Worm (Caenorhabditis elegans) whole organism, L4 larva: ENCODE data around the gene F32D8.13.

Source experiments
- F26F4.8 ChIP-seq: fragments of 200-800 bp; sonication (Bioruptor generic); conservative IDR thresholded peaks from 2 replicates; pipeline ENCODE4 v1.3.6; 2022; ENCODE audit warnings: missing genetic modification characterization, missing compliant biosample characterization
- F37D6.2 ChIP-seq: sonication (generic microtip); optimal IDR thresholded peaks from 2 replicates; lab custom pipeline; 2016; ENCODE audit warnings: mild to moderate bottlenecking, missing genetic modification characterization, missing compliant biosample characterization
- F49E8.2 ChIP-seq: sonication (generic microtip); optimal IDR thresholded peaks from 2 replicates; lab custom pipeline; 2016; ENCODE audit warnings: missing compliant biosample characterization, mild to moderate bottlenecking, missing genetic modification characterization, borderline replicate concordance
- Y5F2A.4 ChIP-seq: fragments of 200-800 bp; sonication (Bioruptor generic); optimal IDR thresholded peaks from 2 replicates; lab custom pipeline; 2018; ENCODE audit warnings: mild to moderate bottlenecking, missing genetic modification characterization, missing compliant biosample characterization
- ZK337.2 ChIP-seq: fragments of 200-800 bp; sonication (Bioruptor generic); IDR thresholded peaks from 2 replicates; pipeline ENCODE4 v1.3.6; 2022; ENCODE audit warnings: missing genetic modification reagents, missing genetic modification characterization, missing compliant biosample characterization
- ZK546.5 ChIP-seq, 2 experiments: sonication (generic microtip); optimal IDR thresholded peaks; 2 replicates each; lab custom pipeline; 2017; ENCODE audit warnings: missing biosample characterization in 2 of 2, missing genetic modification characterization in 2 of 2
- aha-1 ChIP-seq: fragments of 150-350 bp; peaks from one replicate; lab custom pipeline; 2014; ENCODE audit warnings: missing biosample characterization, missing genetic modification characterization
- aly-2 ChIP-seq: sonication (generic microtip); optimal IDR thresholded peaks from 2 replicates; lab custom pipeline; 2018; ENCODE audit warnings: missing biosample characterization, missing genetic modification characterization
- ama-1 ChIP-seq: fragments of 150-350 bp; optimal IDR thresholded peaks from 2 replicates; lab custom pipeline; 2014; ENCODE audit warnings: inconsistent platforms, mixed read lengths
- arid-1 ChIP-seq: fragments of 200-800 bp; sonication (Bioruptor generic); conservative IDR thresholded peaks from 2 replicates; pipeline ENCODE4 v1.3.6; 2022; ENCODE audit warnings: missing genetic modification reagents, missing genetic modification characterization, missing compliant biosample characterization
- attf-4 ChIP-seq: sonication (generic microtip); optimal IDR thresholded peaks from 3 replicates; lab custom pipeline; 2017; ENCODE audit warnings: missing biosample characterization, missing genetic modification characterization
- ceh-32 ChIP-seq: sonication (generic microtip); optimal IDR thresholded peaks from 2 replicates; lab custom pipeline; 2016; ENCODE audit warnings: mild to moderate bottlenecking, missing genetic modification characterization, missing compliant biosample characterization; ENCODE audit not compliant: poor library complexity
- ctbp-1 ChIP-seq: fragments of 200-800 bp; sonication (Bioruptor generic); IDR thresholded peaks from 2 replicates; pipeline ENCODE4 v1.3.6; 2022; ENCODE audit warnings: missing genetic modification reagents, missing genetic modification characterization, missing compliant biosample characterization
- daf-8 ChIP-seq: fragments of 200-800 bp; sonication (Bioruptor generic); IDR thresholded peaks from 2 replicates; pipeline ENCODE4 v1.3.6; 2022; ENCODE audit warnings: missing genetic modification characterization, missing compliant biosample characterization
- dmd-8 ChIP-seq: fragments of 200-800 bp; sonication (Bioruptor generic); IDR thresholded peaks from 2 replicates; pipeline ENCODE4 v1.3.6; 2022; ENCODE audit warnings: missing genetic modification characterization, missing compliant biosample characterization
- egl-43 ChIP-seq: fragments of 200-800 bp; sonication (Bioruptor generic); IDR thresholded peaks from 2 replicates; pipeline ENCODE4 v1.3.6; 2022; ENCODE audit warnings: missing genetic modification reagents, missing genetic modification characterization, missing compliant biosample characterization
- fkh-10 ChIP-seq: fragments of 150-350 bp; optimal IDR thresholded peaks from 2 replicates; lab custom pipeline; 2014; ENCODE audit warnings: missing biosample characterization, missing genetic modification reagents, missing genetic modification characterization
- fos-1 ChIP-seq: fragments of 150-350 bp; optimal IDR thresholded peaks from 2 replicates; lab custom pipeline; 2014; ENCODE audit warnings: missing biosample characterization, missing genetic modification characterization
- hlh-30 ChIP-seq: sonication (generic microtip); optimal IDR thresholded peaks from 2 replicates; lab custom pipeline; 2017; ENCODE audit warnings: antibody characterized with exemption, mild to moderate bottlenecking, missing genetic modification characterization, missing compliant biosample characterization; ENCODE audit not compliant: insufficient read depth
- hmg-1.1 ChIP-seq: fragments of 200-800 bp; sonication (Bioruptor generic); IDR thresholded peaks from 2 replicates; pipeline ENCODE4 v1.3.6; 2022; ENCODE audit warnings: missing genetic modification reagents, missing genetic modification characterization, missing compliant biosample characterization
- jun-1 ChIP-seq: fragments of 150-350 bp; optimal IDR thresholded peaks from 2 replicates; lab custom pipeline; 2014; ENCODE audit warnings: missing biosample characterization, missing genetic modification reagents, missing genetic modification characterization
- lim-7 ChIP-seq: fragments of 200-800 bp; sonication (Bioruptor generic); IDR thresholded peaks from 2 replicates; pipeline ENCODE4 v1.3.6; 2022; ENCODE audit warnings: missing genetic modification characterization, missing compliant biosample characterization
- lin-38 ChIP-seq: fragments of 200-800 bp; sonication (Bioruptor generic); IDR thresholded peaks from 2 replicates; pipeline ENCODE4 v1.3.6; 2022; ENCODE audit warnings: missing genetic modification reagents, missing genetic modification characterization, missing compliant biosample characterization
- lin-39 ChIP-seq: fragments of 150-350 bp; optimal IDR thresholded peaks from 2 replicates; lab custom pipeline; 2014; ENCODE audit warnings: missing biosample characterization, missing genetic modification reagents, missing genetic modification characterization
- lir-3 ChIP-seq: sonication (generic microtip); optimal IDR thresholded peaks from 2 replicates; lab custom pipeline; 2016; ENCODE audit warnings: mild to moderate bottlenecking, missing genetic modification characterization, missing compliant biosample characterization
- lsy-2 ChIP-seq, 2 experiments: fragments of 150-350 bp in 1 of 2; sonication (generic microtip) in 1 of 2; optimal IDR thresholded peaks; 2 replicates each; lab custom pipeline; 2014 to 2017; ENCODE audit warnings: missing biosample characterization in 2 of 2, missing genetic modification characterization in 2 of 2
- madf-9 ChIP-seq: fragments of 200-800 bp; sonication (Bioruptor generic); conservative IDR thresholded peaks from 2 replicates; pipeline ENCODE4 v1.3.6; 2022; ENCODE audit warnings: missing genetic modification reagents, missing genetic modification characterization, missing compliant biosample characterization
- mdt-29 ChIP-seq: fragments of 200-800 bp; sonication (Bioruptor generic); IDR thresholded peaks from 2 replicates; pipeline ENCODE4 v1.3.6; 2022; ENCODE audit warnings: missing genetic modification reagents, missing genetic modification characterization, missing compliant biosample characterization
- mes-2 ChIP-seq: sonication (generic microtip); optimal IDR thresholded peaks from 2 replicates; lab custom pipeline; 2016; ENCODE audit warnings: missing genotype, mild to moderate bottlenecking, missing genetic modification characterization, missing compliant biosample characterization; ENCODE audit not compliant: poor library complexity, severe bottlenecking
- nhr-11 ChIP-seq: fragments of 150-350 bp; optimal IDR thresholded peaks from 2 replicates; lab custom pipeline; 2014; ENCODE audit warnings: missing biosample characterization, missing genetic modification characterization
- nhr-111 ChIP-seq: fragments of 200-800 bp; sonication (Bioruptor generic); optimal IDR thresholded peaks from 2 replicates; lab custom pipeline; 2018; ENCODE audit warnings: mild to moderate bottlenecking, missing genetic modification characterization, missing compliant biosample characterization
- nhr-25 ChIP-seq: sonication (generic microtip); optimal IDR thresholded peaks from 2 replicates; lab custom pipeline; 2017; ENCODE audit warnings: missing genetic modification characterization, mild to moderate bottlenecking, missing compliant biosample characterization, antibody characterized with exemption, moderate library complexity, borderline replicate concordance; ENCODE audit not compliant: insufficient read depth
- nhr-28 ChIP-seq: fragments of 150-350 bp; optimal IDR thresholded peaks from 2 replicates; lab custom pipeline; 2014; ENCODE audit warnings: missing biosample characterization, missing genetic modification characterization
- nhr-41 ChIP-seq: fragments of 200-800 bp; sonication (Bioruptor generic); IDR thresholded peaks from 2 replicates; pipeline ENCODE4 v1.3.6; 2022; ENCODE audit warnings: missing genetic modification reagents, missing genetic modification characterization, missing compliant biosample characterization
- nhr-6 ChIP-seq: fragments of 150-350 bp; optimal IDR thresholded peaks from 2 replicates; lab custom pipeline; 2014; ENCODE audit warnings: missing biosample characterization, missing genetic modification characterization
- nhr-77 ChIP-seq: fragments of 150-350 bp; optimal IDR thresholded peaks from 2 replicates; lab custom pipeline; 2014; ENCODE audit warnings: missing biosample characterization, missing genetic modification characterization
- pha-4 ChIP-seq, 2 experiments: fragments of 150-350 bp in 1 of 2; fragments of 200-800 bp in 1 of 2; sonication (Bioruptor generic) in 1 of 2; IDR thresholded peaks in 1 of 2; optimal IDR thresholded peaks in 1 of 2; 2 replicates each; pipeline versions ENCODE4 v1.3.6 to Lab custom; 2014 to 2022; ENCODE audit warnings: missing genetic modification characterization in 2 of 2, missing genetic modification reagents in 2 of 2, missing biosample characterization in 1 of 2, missing compliant biosample characterization in 1 of 2
- rbr-2 ChIP-seq: sonication (generic microtip); optimal IDR thresholded peaks from 2 replicates; lab custom pipeline; 2016; ENCODE audit warnings: missing genotype, missing genetic modification characterization, missing compliant biosample characterization
- sdz-12 ChIP-seq: fragments of 200-800 bp; sonication (Bioruptor generic); optimal IDR thresholded peaks from 2 replicates; lab custom pipeline; 2018; ENCODE audit warnings: mild to moderate bottlenecking, missing genetic modification characterization, missing compliant biosample characterization
- skn-1 ChIP-seq: fragments of 150-350 bp; optimal IDR thresholded peaks from 2 replicates; lab custom pipeline; 2014; ENCODE audit warnings: missing biosample characterization, missing genetic modification characterization
- snpc-1.2 ChIP-seq: fragments of 200-800 bp; sonication (Bioruptor generic); IDR thresholded peaks from 2 replicates; pipeline ENCODE4 v1.3.6; 2022; ENCODE audit warnings: missing genetic modification reagents, missing genetic modification characterization, missing compliant biosample characterization
- snpc-4 ChIP-seq: fragments of 150-350 bp; optimal IDR thresholded peaks from 2 replicates; lab custom pipeline; 2014; ENCODE audit warnings: missing biosample characterization, missing genetic modification characterization
- spr-1 ChIP-seq: sonication (generic microtip); optimal IDR thresholded peaks from 2 replicates; lab custom pipeline; 2016; ENCODE audit warnings: mild to moderate bottlenecking, missing genetic modification characterization, missing compliant biosample characterization
- unc-62 ChIP-seq, 3 experiments: fragments of 150-350 bp in 1 of 3; sonication (generic microtip); optimal IDR thresholded peaks in 2 of 3; peaks in 1 of 3; 1 replicate in 1 of 3; 2 replicates in 2 of 3; lab custom pipeline; 2014 to 2017; ENCODE audit warnings: missing biosample characterization in 3 of 3, missing genetic modification characterization in 3 of 3, missing genetic modification reagents in 3 of 3, missing genotype in 1 of 3
- ztf-7 ChIP-seq: fragments of 150-350 bp; optimal IDR thresholded peaks from 2 replicates; lab custom pipeline; 2014; ENCODE audit warnings: missing biosample characterization, missing genetic modification characterization

F32D8.13 gene

ce11 chrV:10898629-10899028 is 2.3 kb upstream of the F32D8.13 start:
- TF ChIP-seq unc-62 (GFP tag; optimal IDR thresholded peaks at IDR 0.05 in 1 of 2; lab: Kevin White, UChicago) (peak in 1 of 2 experiments; percentile 29), unc-62 (tag; optimal IDR thresholded peaks at IDR 0.05; lab: Kevin White, UChicago) (no peak), F26F4.8 (GFP tag; lab: Robert Waterston, UW) (no peak)

- peak; percentile 81 for TF ChIP-seq aha-1 (tag; lab: Kevin White, UChicago)
- TF ChIP-seq nhr-28 (tag; lab: Kevin White, UChicago) = peak; percentile 10
- no peak for TF ChIP-seq hlh-30
- no peak for TF ChIP-seq nhr-77 (tag; lab: Kevin White, UChicago)
- peak in 1 of 2 experiments; percentile 90 for TF ChIP-seq unc-62 (GFP tag; optimal IDR thresholded peaks at IDR 0.05 in 1 of 2; lab: Kevin White, UChicago)
- no peak for TF ChIP-seq unc-62 (tag; optimal IDR thresholded peaks at IDR 0.05; lab: Kevin White, UChicago)
- TF ChIP-seq nhr-111 (GFP tag; lab: Kevin White, UChicago) = no peak
- TF ChIP-seq ztf-7 (tag; lab: Kevin White, UChicago) = no peak
- no peak for TF ChIP-seq Y5F2A.4
- no peak for TF ChIP-seq snpc-4 (tag; lab: Kevin White, UChicago)
- TF ChIP-seq ZK337.2 (GFP tag; lab: Robert Waterston, UW) = no peak
- no peak for TF ChIP-seq dmd-8 (GFP tag; lab: Robert Waterston, UW)
- no peak for TF ChIP-seq sdz-12 (GFP tag; lab: Kevin White, UChicago)
Measured at ce11 chrV:10898107-10898506, 1.8 kb upstream of the F32D8.13 start, which contains the start of gene F32D8.7. TSS of gene F32D8.7 (plus strand) at chrV:10898435.

- peak; percentile 95 for TF ChIP-seq fkh-10
- peak; percentile 97 to 100 for TF ChIP-seq ZK546.5 (tag; optimal IDR thresholded peaks at IDR 0.05; lab: Kevin White, UChicago)
- TF ChIP-seq lin-39 (tag; lab: Kevin White, UChicago) = no peak
- TF ChIP-seq rbr-2 (tag; lab: Kevin White, UChicago) = peak; percentile 98
- peak; percentile 75 for TF ChIP-seq ama-1 (lab: Kevin White, UChicago)
- TF ChIP-seq sdz-12 (GFP tag; lab: Kevin White, UChicago) = peak; percentile 93
- TF ChIP-seq mes-2 (tag; lab: Kevin White, UChicago) = peak; percentile 99
- peak; percentile 39 for TF ChIP-seq attf-4 (tag; lab: Kevin White, UChicago)
- peak; percentile 97 for TF ChIP-seq nhr-41 (GFP tag; lab: Robert Waterston, UW)
- peak; percentile 97 for TF ChIP-seq F49E8.2
- TF ChIP-seq pha-4 (GFP tag; IDR thresholded peaks at IDR 0.05; lab: Robert Waterston, UW) = peak; percentile 98
- peak; percentile 99 for TF ChIP-seq pha-4 (tag; optimal IDR thresholded peaks at IDR 0.05; lab: Kevin White, UChicago)
- TF ChIP-seq lim-7 (GFP tag; lab: Robert Waterston, UW) = peak; percentile 52; the same call in 1 of the 2 replicates
- peak; percentile 93 to 98 for TF ChIP-seq lsy-2 (tag; optimal IDR thresholded peaks at IDR 0.05; lab: Kevin White, UChicago)
- TF ChIP-seq snpc-1.2 (GFP tag; lab: Robert Waterston, UW) = no peak; the same call in 1 of the 2 replicates
- TF ChIP-seq F37D6.2 (tag; lab: Kevin White, UChicago) = peak; percentile 94
- TF ChIP-seq egl-43 (GFP tag; lab: Robert Waterston, UW) = peak; percentile 94
- TF ChIP-seq aly-2 (tag; lab: Kevin White, UChicago) = no peak
- TF ChIP-seq ctbp-1 (GFP tag; lab: Robert Waterston, UW) = peak; percentile 97
- TF ChIP-seq daf-8 (GFP tag; lab: Robert Waterston, UW) = no peak
- TF ChIP-seq mdt-29 (GFP tag; lab: Robert Waterston, UW) = peak; percentile 97
- TF ChIP-seq lir-3 = peak; percentile 67
- peak; percentile 93 for TF ChIP-seq jun-1 (tag; lab: Kevin White, UChicago)
- no peak for TF ChIP-seq F26F4.8 (GFP tag; lab: Robert Waterston, UW)
- TF ChIP-seq fos-1 (tag; lab: Kevin White, UChicago) = peak; percentile 11
- TF ChIP-seq dmd-8 (GFP tag; lab: Robert Waterston, UW) = no peak
- peak; percentile 98 for TF ChIP-seq nhr-25 (tag; lab: Kevin White, UChicago)
- TF ChIP-seq lin-38 (GFP tag; lab: Robert Waterston, UW) = peak; percentile 98
- TF ChIP-seq spr-1 (tag; lab: Kevin White, UChicago) = peak; percentile 95
- peak; percentile 95 for TF ChIP-seq hmg-1.1 (GFP tag; lab: Robert Waterston, UW)
- TF ChIP-seq madf-9 (GFP tag; lab: Robert Waterston, UW) = peak; percentile 85
- peak; percentile 98 for TF ChIP-seq nhr-11 (tag; lab: Kevin White, UChicago)
- peak; percentile 99 for TF ChIP-seq nhr-6 (tag; lab: Kevin White, UChicago)
- TF ChIP-seq nhr-77 (tag; lab: Kevin White, UChicago) = peak; percentile 98
- TF ChIP-seq skn-1 (tag; lab: Kevin White, UChicago) = peak; percentile 74
- peak; percentile 96 for TF ChIP-seq arid-1
- TF ChIP-seq ceh-32 = peak; percentile 87
- TF ChIP-seq ZK337.2 (GFP tag; lab: Robert Waterston, UW) = peak; percentile 89
Measured at ce11 chrV:10897172-10897571, 829 bp upstream of the F32D8.13 start.
